Fruit fly (Drosophila melanogaster): ENCODE results near the gene omd.

The omd gene

DNA sequence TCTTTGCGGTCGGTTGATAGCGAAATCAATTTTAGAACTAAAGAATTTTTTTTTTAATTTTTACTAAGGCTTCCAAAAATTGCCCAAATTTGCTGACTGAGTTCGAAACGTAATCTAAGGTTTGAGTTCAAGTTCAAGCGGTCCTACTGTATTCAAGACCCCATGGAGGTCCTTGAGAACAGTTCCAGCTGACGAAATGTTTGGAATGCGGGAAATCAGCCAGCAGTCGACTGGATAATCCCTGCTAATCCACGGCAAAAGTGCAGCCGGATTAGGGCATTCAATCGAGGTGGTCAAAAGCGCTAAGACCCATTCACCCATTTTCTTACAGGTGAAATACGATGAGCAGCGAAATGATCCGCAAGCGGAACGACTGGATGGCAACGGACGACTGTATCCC, 13.7 kb upstream of the omd start, which contains the start of gene f-cup:
Gene f-cup (minus strand): TSS at position 101 of the 400 bp plus-strand sequence.
- TF ChIP-seq Eip93F (GFP tag; optimal IDR thresholded peaks at IDR 0.05) (no peak), lz (GFP tag; optimal IDR thresholded peaks at IDR 0.05) (no peak), CG8632 (GFP tag; optimal IDR thresholded peaks at IDR 0.05) (no peak), CG6854 (GFP tag; optimal IDR thresholded peaks at IDR 0.05) (no peak), CG6808 (GFP tag; optimal IDR thresholded peaks at IDR 0.05) (no peak), CG11294 (GFP tag; IDR thresholded peaks at IDR 0.05) (no peak), eg (GFP tag; IDR thresholded peaks at IDR 0.05) (no peak), salr (GFP tag; optimal IDR thresholded peaks at IDR 0.05) (no peak), cyc (GFP tag; optimal IDR thresholded peaks at IDR 0.05) (no peak), Sox14 (GFP tag; optimal IDR thresholded peaks at IDR 0.05) (no peak), Hr38 (GFP tag; optimal IDR thresholded peaks at IDR 0.05) (no peak), CG16779 (tag; optimal IDR thresholded peaks at IDR 0.05) (no peak), CG10669 (GFP tag; optimal IDR thresholded peaks at IDR 0.05) (no peak), CG1621 (tag; optimal IDR thresholded peaks at IDR 0.05) (no peak), CG11762 (GFP tag; optimal IDR thresholded peaks at IDR 0.05; ENCODE audit: insufficient read depth) (no peak), CG8319 (GFP tag; optimal IDR thresholded peaks at IDR 0.05) (no peak)

DNA sequence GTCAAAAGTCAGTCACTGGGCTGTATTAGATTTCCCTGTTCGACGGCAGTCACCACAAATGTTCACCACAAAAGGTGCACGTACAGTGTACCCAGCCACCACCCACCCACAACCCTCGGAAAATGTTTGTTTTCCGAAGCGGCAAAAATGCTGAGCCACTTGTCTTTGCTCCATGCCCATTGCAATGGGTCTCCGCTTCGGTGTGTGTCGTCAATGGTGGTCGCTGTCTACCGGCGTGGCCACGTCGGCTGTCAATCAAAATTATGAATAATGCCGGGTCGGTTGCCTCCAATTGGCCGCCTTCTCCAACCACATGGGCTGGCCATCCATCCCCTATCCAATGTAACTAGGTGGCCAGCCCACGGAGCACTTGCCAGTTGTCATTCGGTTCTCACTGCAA, 13.2 kb upstream of the omd start, which contains the start of gene ninaB:
Gene ninaB (plus strand): TSS at position 374 of the 400 bp plus-strand sequence.
- TF ChIP-seq CG8319 (GFP tag; optimal IDR thresholded peaks at IDR 0.05) (no peak), CG1621 (tag; optimal IDR thresholded peaks at IDR 0.05) (no peak), fd59A (GFP tag; optimal IDR thresholded peaks at IDR 0.05) (no peak), Eip75B (GFP tag; optimal IDR thresholded peaks at IDR 0.05) (no peak), Ets21C (GFP tag; optimal IDR thresholded peaks at IDR 0.05) (no peak), CG10669 (GFP tag; optimal IDR thresholded peaks at IDR 0.05) (no peak), CG7368 (GFP tag; optimal IDR thresholded peaks at IDR 0.05) (no peak), svp (GFP tag) (no peak), dsx (GFP tag; optimal IDR thresholded peaks at IDR 0.05; ENCODE audit: poor library complexity, severe bottlenecking) (no peak), CG4318 (GFP tag; optimal IDR thresholded peaks at IDR 0.05) (no peak), CG11762 (GFP tag; optimal IDR thresholded peaks at IDR 0.05; ENCODE audit: insufficient read depth) (no peak), Met (GFP tag; optimal IDR thresholded peaks at IDR 0.05) (no peak), CG6792 (GFP tag; optimal IDR thresholded peaks at IDR 0.05) (no peak), CG16779 (tag; optimal IDR thresholded peaks at IDR 0.05) (no peak), fd85E (GFP tag; optimal IDR thresholded peaks at IDR 0.05) (no peak), CG11294 (GFP tag; IDR thresholded peaks at IDR 0.05) (no peak), Sox15 (GFP tag; optimal IDR thresholded peaks at IDR 0.05) (no peak), acj6 (GFP tag; optimal IDR thresholded peaks at IDR 0.05) (no peak), CG3032 (tag; optimal IDR thresholded peaks at IDR 0.05) (no peak), CG6163 (GFP tag; IDR thresholded peaks at IDR 0.05) (no peak)

DNA sequence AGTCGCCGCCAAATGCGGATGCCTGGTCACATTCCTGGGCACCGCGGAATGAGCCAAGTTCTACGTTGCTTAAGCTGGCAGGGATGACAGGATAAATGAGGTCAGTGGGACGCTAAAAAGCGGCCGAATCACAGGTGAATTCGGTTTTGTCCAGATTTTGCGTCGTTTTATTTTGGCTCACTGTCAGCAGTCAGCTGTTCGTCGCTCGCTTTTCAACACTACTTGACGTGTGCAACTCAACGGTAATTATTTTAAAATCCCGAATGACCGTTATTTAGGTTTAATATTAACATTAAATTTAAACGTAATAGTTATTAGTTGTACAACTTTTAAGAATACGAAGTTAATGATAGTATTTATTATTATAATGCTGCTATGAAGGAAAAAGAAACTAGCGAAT, 12.3 kb upstream of the omd start:
- TF ChIP-seq topi (GFP tag; optimal IDR thresholded peaks at IDR 0.05) = no peak
- TF ChIP-seq CG16779 (tag; optimal IDR thresholded peaks at IDR 0.05) = no peak
- TF ChIP-seq Hr39 (GFP tag; optimal IDR thresholded peaks at IDR 0.05) = no peak
- TF ChIP-seq CG11902 (GFP tag; optimal IDR thresholded peaks at IDR 0.05) = no peak
- no peak for TF ChIP-seq fd59A (GFP tag; optimal IDR thresholded peaks at IDR 0.05)
- no peak for TF ChIP-seq fkh (GFP tag; optimal IDR thresholded peaks at IDR 0.05)

DNA sequence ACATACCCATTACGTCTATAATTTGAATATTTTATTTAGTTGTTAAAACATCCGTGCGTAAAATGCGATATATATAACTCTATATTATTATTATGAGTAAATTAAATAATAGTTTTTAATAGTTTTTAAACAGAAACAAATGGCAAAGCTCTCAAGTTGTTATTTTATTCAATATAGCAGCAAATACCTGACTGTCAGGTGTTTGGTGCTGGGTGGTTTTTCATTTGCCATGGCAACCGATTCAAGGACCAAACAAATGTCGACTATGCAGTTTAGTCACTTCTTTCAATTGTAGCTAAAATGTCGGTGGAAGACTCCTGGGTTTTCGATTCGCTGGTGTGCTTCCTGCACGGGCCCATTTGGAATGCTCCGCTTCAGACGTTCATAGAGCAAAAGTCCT, 6.7 kb upstream of the omd start, which contains the start of gene CG14367:
Gene CG14367 (plus strand): TSS at position 301 of the 400 bp plus-strand sequence.
- TF ChIP-seq CG6276 (GFP tag; optimal IDR thresholded peaks at IDR 0.05) (no peak), fkh (GFP tag; optimal IDR thresholded peaks at IDR 0.05) (no peak), CG1621 (tag; optimal IDR thresholded peaks at IDR 0.05) (no peak), CG6792 (GFP tag; optimal IDR thresholded peaks at IDR 0.05) (no peak), cyc (GFP tag; optimal IDR thresholded peaks at IDR 0.05) (no peak), Smox (GFP tag; optimal IDR thresholded peaks at IDR 0.05) (no peak), eg (GFP tag; IDR thresholded peaks at IDR 0.05) (no peak), topi (GFP tag; optimal IDR thresholded peaks at IDR 0.05) (no peak), CG10631 (GFP tag; optimal IDR thresholded peaks at IDR 0.05) (no peak), CG4318 (GFP tag; optimal IDR thresholded peaks at IDR 0.05) (no peak), CG32006 (GFP tag; optimal IDR thresholded peaks at IDR 0.05) (no peak)

Data from whole organism, prepupa.